Worm (Caenorhabditis elegans) whole organism, L1 larva: ENCODE results near the gene cni-1.
A peak's percentile ranks its signal among the peaks of the same experiment; 100 is the strongest.

Experiments
- C16A3.4 ChIP-seq: fragments of 150-350 bp; optimal IDR thresholded peaks from 2 replicates; lab custom pipeline; 2014; ENCODE audit warnings: missing biosample characterization, missing genetic modification characterization
- C34B4.2 ChIP-seq: sonication (generic microtip); optimal IDR thresholded peaks from 2 replicates; lab custom pipeline; 2017; ENCODE audit warnings: mild to moderate bottlenecking, missing genetic modification characterization, missing compliant biosample characterization
- F16B12.6 ChIP-seq: fragments of 150-350 bp; optimal IDR thresholded peaks from 2 replicates; lab custom pipeline; 2014; ENCODE audit warnings: missing biosample characterization, missing genetic modification characterization
- Y116A8C.19 ChIP-seq: sonication (generic microtip); optimal IDR thresholded peaks from 2 replicates; lab custom pipeline; 2016; ENCODE audit warnings: missing compliant biosample characterization, missing genetic modification characterization, borderline replicate concordance
- alr-1 ChIP-seq: fragments of 200-800 bp; sonication (Bioruptor generic); optimal IDR thresholded peaks from 2 replicates; lab custom pipeline; 2018; ENCODE audit warnings: borderline replicate concordance, mild to moderate bottlenecking, missing genetic modification characterization, missing compliant biosample characterization
- aly-2 ChIP-seq: fragments of 150-350 bp; optimal IDR thresholded peaks from 2 replicates; lab custom pipeline; 2014; ENCODE audit warnings: missing biosample characterization, missing genetic modification characterization
- ceh-8 ChIP-seq: fragments of 200-800 bp; sonication (Bioruptor generic); optimal IDR thresholded peaks from 2 replicates; lab custom pipeline; 2018; ENCODE audit warnings: mild to moderate bottlenecking, missing genetic modification characterization, moderate library complexity, missing compliant biosample characterization
- ceh-82 ChIP-seq, 3 experiments: fragments of 150-350 bp in 1 of 3; sonication (generic microtip) in 2 of 3; optimal IDR thresholded peaks; 2 replicates each; lab custom pipeline; 2014 to 2017; ENCODE audit warnings: missing biosample characterization in 3 of 3, missing genetic modification characterization in 3 of 3
- ceh-88 ChIP-seq: fragments of 200-800 bp; sonication (Bioruptor generic); IDR thresholded peaks from 2 replicates; pipeline ENCODE4 v1.3.6; 2022; ENCODE audit warnings: missing genetic modification characterization, missing compliant biosample characterization
- ces-1 ChIP-seq: fragments of 150-350 bp; optimal IDR thresholded peaks from 2 replicates; lab custom pipeline; 2014; ENCODE audit warnings: missing biosample characterization, missing genetic modification reagents, missing genetic modification characterization
- efl-1 ChIP-seq, 4 experiments: fragments of 150-350 bp; optimal IDR thresholded peaks in 3 of 4; peaks in 1 of 4; 1 replicate in 1 of 4; 2 replicates in 3 of 4; lab custom pipeline; 2014; ENCODE audit warnings: missing biosample characterization in 2 of 4, missing genetic modification characterization in 2 of 4, missing genetic modification reagents in 2 of 4
- egl-27 ChIP-seq, 2 experiments: fragments of 150-350 bp in 1 of 2; sonication (generic microtip); optimal IDR thresholded peaks; 3 replicates each; lab custom pipeline; 2017 to 2018; ENCODE audit warnings: missing biosample characterization in 2 of 2, missing genetic modification characterization in 2 of 2, missing genetic modification reagents in 2 of 2
- elt-2 ChIP-seq: sonication (generic microtip); optimal IDR thresholded peaks from 2 replicates; lab custom pipeline; 2016; ENCODE audit warnings: missing genetic modification characterization, mild to moderate bottlenecking, inconsistent platforms, missing compliant biosample characterization, missing genetic modification reagents
- ets-5 ChIP-seq: fragments of 200-800 bp; sonication (Bioruptor generic); IDR thresholded peaks from 2 replicates; pipeline ENCODE4 v1.3.6; 2022; ENCODE audit warnings: missing genetic modification characterization, missing compliant biosample characterization
- fkh-10 ChIP-seq: sonication (generic microtip); optimal IDR thresholded peaks from 2 replicates; lab custom pipeline; 2017; ENCODE audit warnings: missing biosample characterization, missing genetic modification reagents, missing genetic modification characterization
- fkh-8 ChIP-seq: sonication (generic microtip); optimal IDR thresholded peaks from 2 replicates; lab custom pipeline; 2016; ENCODE audit warnings: mild to moderate bottlenecking, missing genetic modification characterization, missing compliant biosample characterization
- hlh-4 ChIP-seq: sonication (generic microtip); optimal IDR thresholded peaks from 2 replicates; lab custom pipeline; 2016; ENCODE audit warnings: mild to moderate bottlenecking, missing genetic modification characterization, missing compliant biosample characterization
- lin-14 ChIP-seq: fragments of 200-800 bp; sonication (Bioruptor generic); optimal IDR thresholded peaks from 2 replicates; lab custom pipeline; 2018; ENCODE audit warnings: mild to moderate bottlenecking, missing genetic modification characterization, moderate library complexity, missing compliant biosample characterization
- lir-3 ChIP-seq: sonication (generic microtip); optimal IDR thresholded peaks from 2 replicates; lab custom pipeline; 2016; ENCODE audit warnings: mild to moderate bottlenecking, missing genetic modification characterization, moderate library complexity, missing compliant biosample characterization; ENCODE audit not compliant: poor library complexity
- mab-9 ChIP-seq: fragments of 200-800 bp; sonication (Bioruptor generic); IDR thresholded peaks from 2 replicates; pipeline ENCODE4 v1.3.6; 2022; ENCODE audit warnings: missing genetic modification reagents, missing genetic modification characterization, missing compliant biosample characterization
- mdl-1 ChIP-seq, 2 experiments: fragments of 150-350 bp; optimal IDR thresholded peaks; 2 replicates each; lab custom pipeline; 2014 to 2017; ENCODE audit warnings: missing biosample characterization in 2 of 2, missing genetic modification characterization in 2 of 2, inconsistent platforms in 1 of 2
- mef-2 ChIP-seq: fragments of 150-350 bp; optimal IDR thresholded peaks from 2 replicates; lab custom pipeline; 2014; ENCODE audit warnings: missing biosample characterization, missing genetic modification characterization
- mep-1 ChIP-seq: fragments of 150-350 bp; optimal IDR thresholded peaks from 2 replicates; lab custom pipeline; 2014; ENCODE audit warnings: missing biosample characterization, missing genetic modification characterization
- nhr-12 ChIP-seq: sonication (generic microtip); optimal IDR thresholded peaks from 2 replicates; lab custom pipeline; 2017; ENCODE audit warnings: missing biosample characterization, missing genetic modification characterization
- nhr-28 ChIP-seq: fragments of 150-350 bp; optimal IDR thresholded peaks from 2 replicates; lab custom pipeline; 2014; ENCODE audit warnings: missing biosample characterization, missing genetic modification characterization
- nhr-47 ChIP-seq: sonication (generic microtip); optimal IDR thresholded peaks from 2 replicates; lab custom pipeline; 2016; ENCODE audit warnings: mild to moderate bottlenecking, missing genetic modification characterization, moderate library complexity, missing compliant biosample characterization
- nhr-84 ChIP-seq: sonication (generic microtip); optimal IDR thresholded peaks from 2 replicates; lab custom pipeline; 2017; ENCODE audit warnings: missing biosample characterization, missing genetic modification characterization
- pqm-1 ChIP-seq: sonication (generic microtip); optimal IDR thresholded peaks from 3 replicates; lab custom pipeline; 2017; ENCODE audit warnings: missing biosample characterization, missing genetic modification characterization
- sup-37 ChIP-seq: fragments of 200-800 bp; sonication (Bioruptor generic); optimal IDR thresholded peaks from 2 replicates; lab custom pipeline; 2018; ENCODE audit warnings: mild to moderate bottlenecking, missing genetic modification characterization, missing compliant biosample characterization
- tbx-2 ChIP-seq: sonication (generic microtip); optimal IDR thresholded peaks from 2 replicates; lab custom pipeline; 2016; ENCODE audit warnings: missing genetic modification characterization, missing compliant biosample characterization
- unc-130 ChIP-seq: fragments of 150-350 bp; optimal IDR thresholded peaks from 2 replicates; lab custom pipeline; 2017; ENCODE audit warnings: missing biosample characterization, missing genetic modification characterization, inconsistent platforms
- unc-86 ChIP-seq: sonication (generic microtip); optimal IDR thresholded peaks from 2 replicates; lab custom pipeline; 2016; ENCODE audit warnings: missing genetic modification characterization, missing compliant biosample characterization
- zag-1 ChIP-seq: fragments of 150-350 bp; optimal IDR thresholded peaks from 2 replicates; lab custom pipeline; 2014; ENCODE audit warnings: missing biosample characterization, missing genetic modification characterization
- ztf-4 ChIP-seq: fragments of 150-350 bp; optimal IDR thresholded peaks from 2 replicates; lab custom pipeline; 2014; ENCODE audit warnings: missing biosample characterization, missing genetic modification characterization

Gene cni-1

ce11 chrV:13176814-13177213 lies 3.3 kb upstream of the cni-1 start (continued):
- no peak for TF ChIP-seq efl-1 (optimal IDR thresholded peaks at IDR 0.05; lab: Kevin White, UChicago)
- no peak for TF ChIP-seq efl-1 (GFP tag; optimal IDR thresholded peaks at IDR 0.05 in 1 of 2; lab: Kevin White, UChicago)
- no peak for TF ChIP-seq fkh-10 (GFP tag; lab: Kevin White, UChicago)
- TF ChIP-seq, all 84 proteins: peak for 0

- TF ChIP-seq pqm-1 (tag; lab: Kevin White, UChicago) (no peak), efl-1 (optimal IDR thresholded peaks at IDR 0.05; lab: Kevin White, UChicago) (no peak), efl-1 (GFP tag; optimal IDR thresholded peaks at IDR 0.05 in 1 of 2; lab: Kevin White, UChicago) (peak in 1 of 2 experiments; percentile 91)
These were observed 1.3 kb downstream of the cni-1 start for ce11 chrV:13181450-13181849.

- TF ChIP-seq mef-2 (tag; lab: Kevin White, UChicago), result no peak
- no peak for TF ChIP-seq elt-2 (tag; lab: Kevin White, UChicago)
- TF ChIP-seq mdl-1 (tag; optimal IDR thresholded peaks at IDR 0.05; lab: Kevin White, UChicago), result no peak
- no peak for TF ChIP-seq ceh-8 (GFP tag; lab: Kevin White, UChicago)
- TF ChIP-seq pqm-1 (tag; lab: Kevin White, UChicago), result no peak
These were observed 4.0 kb downstream of the cni-1 start, which contains the start of gene T09E8.4 for ce11 chrV:13184137-13184536. T09E8.4 (minus strand) TSS chrV:13184237.

- TF ChIP-seq nhr-28 (tag; lab: Kevin White, UChicago) (no peak), efl-1 (optimal IDR thresholded peaks at IDR 0.05; lab: Kevin White, UChicago) (no peak), efl-1 (GFP tag; optimal IDR thresholded peaks at IDR 0.05 in 1 of 2; lab: Kevin White, UChicago) (peak in 1 of 2 experiments; percentile 12), hlh-4 (peak; percentile 65), ets-5 (GFP tag; lab: Robert Waterston, UW) (no peak), lir-3 (tag; lab: Kevin White, UChicago) (no peak)
These were observed 5.3 kb downstream of the cni-1 start, which contains the start of gene sri-6 for ce11 chrV:13185384-13185783. sri-6 (plus strand) TSS chrV:13185684.

- TF ChIP-seq sup-37 (no peak), nhr-84 (tag; lab: Kevin White, UChicago) (no peak), lin-14 (no peak), C16A3.4 (no peak), ceh-88 (GFP tag; lab: Robert Waterston, UW) (no peak), unc-130 (tag; lab: Kevin White, UChicago) (no peak), ces-1 (GFP tag; lab: Kevin White, UChicago) (no peak), alr-1 (tag; lab: Kevin White, UChicago) (no peak), C34B4.2 (no peak), zag-1 (tag; lab: Kevin White, UChicago) (no peak), hlh-4 (no peak), ztf-4 (tag; lab: Kevin White, UChicago) (no peak), F16B12.6 (tag; lab: Kevin White, UChicago) (no peak), mep-1 (tag; lab: Kevin White, UChicago) (no peak), lir-3 (tag; lab: Kevin White, UChicago) (no peak)
These were observed 13.4 kb downstream of the cni-1 start, which contains the start of gene sun-1 for ce11 chrV:13193488-13194042. sun-1 (minus strand) TSS chrV:13193538.

ce11 chrV:13195548-13195947 lies 15.4 kb downstream of the cni-1 start, which contains the start of gene F57B1.1:
F57B1.1 (minus strand) TSS chrV:13195648.
- TF ChIP-seq lir-3 (tag; lab: Kevin White, UChicago) (no peak), efl-1 (optimal IDR thresholded peaks at IDR 0.05; lab: Kevin White, UChicago) (no peak), efl-1 (GFP tag; optimal IDR thresholded peaks at IDR 0.05 in 1 of 2; lab: Kevin White, UChicago) (peak in 1 of 2 experiments; percentile 56)

- TF ChIP-seq fkh-8 (tag; lab: Kevin White, UChicago) (no peak), nhr-12 (tag; lab: Kevin White, UChicago) (no peak), egl-27 (tag; optimal IDR thresholded peaks at IDR 0.05; lab: Kevin White, UChicago) (no peak), nhr-47 (no peak), unc-86 (tag; lab: Kevin White, UChicago) (no peak), sup-37 (no peak), mab-9 (GFP tag; lab: Robert Waterston, UW) (no peak), ceh-88 (GFP tag; lab: Robert Waterston, UW) (no peak), Y116A8C.19 (no peak), ceh-82 (tag; optimal IDR thresholded peaks at IDR 0.05; lab: Kevin White, UChicago) (no peak), efl-1 (optimal IDR thresholded peaks at IDR 0.05; lab: Kevin White, UChicago) (no peak), efl-1 (GFP tag; optimal IDR thresholded peaks at IDR 0.05 in 1 of 2; lab: Kevin White, UChicago) (no peak), tbx-2 (no peak), aly-2 (tag; lab: Kevin White, UChicago) (no peak)
These were observed 17.7 kb downstream of the cni-1 start, which contains the start of gene F57B1.9 for ce11 chrV:13197823-13198222. F57B1.9 (minus strand) TSS chrV:13197923.
